Worm (Caenorhabditis elegans): ENCODE measurements around the gene Y57G7A.2.

ce11 chrII:1258634-1259033 is 37.2 kb upstream of the Y57G7A.2 start, which contains the start of gene clpr-2:
- TF ChIP-seq K11D2.4 (GFP tag; IDR thresholded peaks at IDR 0.05): no peak
- TF ChIP-seq pha-4 (tag; optimal IDR thresholded peaks at IDR 0.05): no peak
- no peak for TF ChIP-seq ztf-3 (GFP tag; optimal IDR thresholded peaks at IDR 0.05)
- TF ChIP-seq ceh-91 (GFP tag; IDR thresholded peaks at IDR 0.05): no peak
- TF ChIP-seq ztf-22 (GFP tag; optimal IDR thresholded peaks at IDR 0.05): no peak
- no peak for TF ChIP-seq pbrm-1 (GFP tag; IDR thresholded peaks at IDR 0.05)
- no peak for TF ChIP-seq akir-1 (GFP tag; optimal IDR thresholded peaks at IDR 0.05)
- TF ChIP-seq ztf-26 (tag; optimal IDR thresholded peaks at IDR 0.05): no peak
- no peak for TF ChIP-seq ama-1 (optimal IDR thresholded peaks at IDR 0.05)
- TF ChIP-seq ama-1 (GFP tag; optimal IDR thresholded peaks at IDR 0.05): no peak
- no peak for TF ChIP-seq unc-62 (GFP tag; optimal IDR thresholded peaks at IDR 0.05)
- TF ChIP-seq nhr-80 (tag; optimal IDR thresholded peaks at IDR 0.05): no peak
- no peak for TF ChIP-seq snpc-4 (GFP tag; optimal IDR thresholded peaks at IDR 0.05)
- no peak for TF ChIP-seq snpc-4 (tag; optimal IDR thresholded peaks at IDR 0.05)
- TF ChIP-seq F37B4.10 (GFP tag; IDR thresholded peaks at IDR 0.05): no peak
